Worm (Caenorhabditis elegans): ENCODE data around the gene C07A9.12.

- TF ChIP-seq pha-4 (tag; optimal IDR thresholded peaks at IDR 0.05) (no peak), hlh-6 (tag; optimal IDR thresholded peaks at IDR 0.05) (no peak), K09A11.1 (tag; optimal IDR thresholded peaks at IDR 0.05; ENCODE audit: insufficient read depth) (no peak), F13H6.1 (tag; optimal IDR thresholded peaks at IDR 0.05) (no peak), nhr-11 (tag; optimal IDR thresholded peaks at IDR 0.05) (no peak), gmeb-2 (tag; optimal IDR thresholded peaks at IDR 0.05) (no peak), tbx-2 (tag; optimal IDR thresholded peaks at IDR 0.05) (no peak), elt-2 (tag; optimal IDR thresholded peaks at IDR 0.05) (no peak), sox-2 (GFP tag; IDR thresholded peaks at IDR 0.05) (no peak), elt-4 (tag; optimal IDR thresholded peaks at IDR 0.05) (no peak)
These were observed 2.2 kb downstream of the C07A9.12 start, which contains the start of gene clec-162 for ce11 chrIII:9725114-9725513.
